Worm (Caenorhabditis elegans) whole organism, L4 larva: ENCODE data around the gene hacl-1.

ENCODE experiments used
- D1046.2 ChIP-seq: fragments of 200-800 bp; sonication (Bioruptor generic); IDR thresholded peaks from 2 replicates; pipeline ENCODE4 v1.3.6; 2022; ENCODE audit warnings: missing genetic modification characterization, missing compliant biosample characterization
- F26F4.8 ChIP-seq: fragments of 200-800 bp; sonication (Bioruptor generic); conservative IDR thresholded peaks from 2 replicates; pipeline ENCODE4 v1.3.6; 2022; ENCODE audit warnings: missing genetic modification characterization, missing compliant biosample characterization
- Y5F2A.4 ChIP-seq: fragments of 200-800 bp; sonication (Bioruptor generic); optimal IDR thresholded peaks from 2 replicates; lab custom pipeline; 2018; ENCODE audit warnings: mild to moderate bottlenecking, missing genetic modification characterization, missing compliant biosample characterization
- ZK546.5 ChIP-seq, 2 experiments: sonication (generic microtip); optimal IDR thresholded peaks; 2 replicates each; lab custom pipeline; 2017; ENCODE audit warnings: missing biosample characterization in 2 of 2, missing genetic modification characterization in 2 of 2
- ama-1 ChIP-seq: fragments of 150-350 bp; optimal IDR thresholded peaks from 2 replicates; lab custom pipeline; 2014; ENCODE audit warnings: inconsistent platforms, mixed read lengths
- ceh-20 ChIP-seq: fragments of 200-800 bp; sonication (Bioruptor generic); IDR thresholded peaks from 2 replicates; pipeline ENCODE4 v1.3.6; 2022; ENCODE audit warnings: missing genetic modification reagents, missing genetic modification characterization, missing compliant biosample characterization
- ceh-28 ChIP-seq: fragments of 150-350 bp; optimal IDR thresholded peaks from 2 replicates; lab custom pipeline; 2014; ENCODE audit warnings: missing biosample characterization, missing genetic modification reagents, missing genetic modification characterization
- ceh-32 ChIP-seq: sonication (generic microtip); optimal IDR thresholded peaks from 2 replicates; lab custom pipeline; 2016; ENCODE audit warnings: mild to moderate bottlenecking, missing genetic modification characterization, missing compliant biosample characterization; ENCODE audit not compliant: poor library complexity
- ceh-44 ChIP-seq: fragments of 200-800 bp; sonication (Bioruptor generic); IDR thresholded peaks from 2 replicates; pipeline ENCODE4 v1.3.6; 2022; ENCODE audit warnings: missing genetic modification reagents, missing genetic modification characterization, missing compliant biosample characterization
- ceh-82 ChIP-seq: sonication (generic microtip); optimal IDR thresholded peaks from 2 replicates; lab custom pipeline; 2017; ENCODE audit warnings: missing biosample characterization, missing genetic modification characterization
- daf-16 ChIP-seq, 3 experiments: sonication (generic microtip); optimal IDR thresholded peaks; 2 replicates each; lab custom pipeline; 2016 to 2017; ENCODE audit warnings: missing genetic modification characterization in 3 of 3, missing genetic modification reagents in 3 of 3, mild to moderate bottlenecking in 2 of 3, missing compliant biosample characterization in 2 of 3, missing biosample characterization in 1 of 3, moderate library complexity in 1 of 3
- daf-8 ChIP-seq: fragments of 200-800 bp; sonication (Bioruptor generic); IDR thresholded peaks from 2 replicates; pipeline ENCODE4 v1.3.6; 2022; ENCODE audit warnings: missing genetic modification characterization, missing compliant biosample characterization
- dmd-8 ChIP-seq: fragments of 200-800 bp; sonication (Bioruptor generic); IDR thresholded peaks from 2 replicates; pipeline ENCODE4 v1.3.6; 2022; ENCODE audit warnings: missing genetic modification characterization, missing compliant biosample characterization
- dmd-9 ChIP-seq: fragments of 200-800 bp; sonication (Bioruptor generic); IDR thresholded peaks from 2 replicates; pipeline ENCODE4 v1.3.6; 2022; ENCODE audit warnings: missing genetic modification reagents, missing genetic modification characterization, missing compliant biosample characterization
- dpl-1 ChIP-seq: fragments of 150-350 bp; optimal IDR thresholded peaks from 2 replicates; lab custom pipeline; 2014; ENCODE audit warnings: missing biosample characterization, missing genetic modification reagents, missing genetic modification characterization
- duxl-1 ChIP-seq: sonication (generic microtip); optimal IDR thresholded peaks from 2 replicates; lab custom pipeline; 2016; ENCODE audit warnings: mild to moderate bottlenecking, missing genetic modification characterization, moderate library complexity, missing compliant biosample characterization; ENCODE audit not compliant: poor library complexity
- dve-1 ChIP-seq: sonication (generic microtip); optimal IDR thresholded peaks from 2 replicates; lab custom pipeline; 2017; ENCODE audit warnings: antibody characterized with exemption, mild to moderate bottlenecking, missing genetic modification characterization, missing compliant biosample characterization; ENCODE audit not compliant: insufficient read depth
- egl-43 ChIP-seq: fragments of 200-800 bp; sonication (Bioruptor generic); IDR thresholded peaks from 2 replicates; pipeline ENCODE4 v1.3.6; 2022; ENCODE audit warnings: missing genetic modification reagents, missing genetic modification characterization, missing compliant biosample characterization
- fkh-10 ChIP-seq: fragments of 150-350 bp; optimal IDR thresholded peaks from 2 replicates; lab custom pipeline; 2014; ENCODE audit warnings: missing biosample characterization, missing genetic modification reagents, missing genetic modification characterization
- fos-1 ChIP-seq: fragments of 150-350 bp; optimal IDR thresholded peaks from 2 replicates; lab custom pipeline; 2014; ENCODE audit warnings: missing biosample characterization, missing genetic modification characterization
- hlh-11 ChIP-seq: fragments of 200-800 bp; sonication (Bioruptor generic); optimal IDR thresholded peaks from 2 replicates; lab custom pipeline; 2018; ENCODE audit warnings: mild to moderate bottlenecking, missing genetic modification characterization, missing compliant biosample characterization
- hlh-30 ChIP-seq: sonication (generic microtip); optimal IDR thresholded peaks from 2 replicates; lab custom pipeline; 2017; ENCODE audit warnings: antibody characterized with exemption, mild to moderate bottlenecking, missing genetic modification characterization, missing compliant biosample characterization; ENCODE audit not compliant: insufficient read depth
- jun-1 ChIP-seq: fragments of 150-350 bp; optimal IDR thresholded peaks from 2 replicates; lab custom pipeline; 2014; ENCODE audit warnings: missing biosample characterization, missing genetic modification reagents, missing genetic modification characterization
- lim-7 ChIP-seq: fragments of 200-800 bp; sonication (Bioruptor generic); IDR thresholded peaks from 2 replicates; pipeline ENCODE4 v1.3.6; 2022; ENCODE audit warnings: missing genetic modification characterization, missing compliant biosample characterization
- lin-13 ChIP-seq: fragments of 150-350 bp; optimal IDR thresholded peaks from 2 replicates; lab custom pipeline; 2014; ENCODE audit warnings: missing biosample characterization, missing genetic modification reagents, missing genetic modification characterization
- lin-38 ChIP-seq: fragments of 200-800 bp; sonication (Bioruptor generic); IDR thresholded peaks from 2 replicates; pipeline ENCODE4 v1.3.6; 2022; ENCODE audit warnings: missing genetic modification reagents, missing genetic modification characterization, missing compliant biosample characterization
- lin-39 ChIP-seq: fragments of 150-350 bp; optimal IDR thresholded peaks from 2 replicates; lab custom pipeline; 2014; ENCODE audit warnings: missing biosample characterization, missing genetic modification reagents, missing genetic modification characterization
- lsy-2 ChIP-seq, 2 experiments: fragments of 150-350 bp in 1 of 2; sonication (generic microtip) in 1 of 2; optimal IDR thresholded peaks; 2 replicates each; lab custom pipeline; 2014 to 2017; ENCODE audit warnings: missing biosample characterization in 2 of 2, missing genetic modification characterization in 2 of 2
- madf-5 ChIP-seq, 2 experiments: fragments of 200-800 bp; sonication (Bioruptor generic); IDR thresholded peaks; 2 replicates each; pipeline ENCODE4 v1.3.6; 2022; ENCODE audit warnings: missing compliant biosample characterization in 2 of 2, missing genetic modification characterization in 2 of 2
- mep-1 ChIP-seq: fragments of 150-350 bp; sonication (generic microtip); optimal IDR thresholded peaks from 3 replicates; lab custom pipeline; 2014; ENCODE audit warnings: missing biosample characterization, missing genetic modification characterization
- nhr-10 ChIP-seq: fragments of 150-350 bp; optimal IDR thresholded peaks from 2 replicates; lab custom pipeline; 2014; ENCODE audit warnings: missing biosample characterization, missing genetic modification characterization
- nhr-11 ChIP-seq: fragments of 150-350 bp; optimal IDR thresholded peaks from 2 replicates; lab custom pipeline; 2014; ENCODE audit warnings: missing biosample characterization, missing genetic modification characterization
- nhr-28 ChIP-seq: fragments of 150-350 bp; optimal IDR thresholded peaks from 2 replicates; lab custom pipeline; 2014; ENCODE audit warnings: missing biosample characterization, missing genetic modification characterization
- nhr-41 ChIP-seq: fragments of 200-800 bp; sonication (Bioruptor generic); IDR thresholded peaks from 2 replicates; pipeline ENCODE4 v1.3.6; 2022; ENCODE audit warnings: missing genetic modification reagents, missing genetic modification characterization, missing compliant biosample characterization
- nhr-42 ChIP-seq: fragments of 200-800 bp; sonication (Bioruptor generic); IDR thresholded peaks from 2 replicates; pipeline ENCODE4 v1.3.6; 2022; ENCODE audit warnings: missing genetic modification characterization, missing compliant biosample characterization
- nhr-6 ChIP-seq: fragments of 150-350 bp; optimal IDR thresholded peaks from 2 replicates; lab custom pipeline; 2014; ENCODE audit warnings: missing biosample characterization, missing genetic modification characterization
- nhr-76 ChIP-seq: fragments of 150-350 bp; optimal IDR thresholded peaks from 2 replicates; lab custom pipeline; 2014; ENCODE audit warnings: missing biosample characterization, missing genetic modification characterization
- nhr-77 ChIP-seq: fragments of 150-350 bp; optimal IDR thresholded peaks from 2 replicates; lab custom pipeline; 2014; ENCODE audit warnings: missing biosample characterization, missing genetic modification characterization
- saeg-2 ChIP-seq: fragments of 200-800 bp; sonication (Bioruptor generic); IDR thresholded peaks from 2 replicates; pipeline ENCODE4 v1.3.6; 2022; ENCODE audit warnings: missing genetic modification reagents, missing genetic modification characterization, missing compliant biosample characterization
- skn-1 ChIP-seq: fragments of 150-350 bp; optimal IDR thresholded peaks from 2 replicates; lab custom pipeline; 2014; ENCODE audit warnings: missing biosample characterization, missing genetic modification characterization
- spr-1 ChIP-seq: sonication (generic microtip); optimal IDR thresholded peaks from 2 replicates; lab custom pipeline; 2016; ENCODE audit warnings: mild to moderate bottlenecking, missing genetic modification characterization, missing compliant biosample characterization
- tag-97 ChIP-seq: fragments of 200-800 bp; sonication (Bioruptor generic); IDR thresholded peaks from 2 replicates; pipeline ENCODE4 v1.3.6; 2022; ENCODE audit warnings: missing genetic modification characterization, missing compliant biosample characterization
- unc-130 ChIP-seq: sonication (generic microtip); optimal IDR thresholded peaks from 2 replicates; lab custom pipeline; 2016; ENCODE audit warnings: missing genetic modification reagents, missing genetic modification characterization, missing compliant biosample characterization
- zag-1 ChIP-seq: fragments of 150-350 bp; optimal IDR thresholded peaks from 2 replicates; lab custom pipeline; 2014; ENCODE audit warnings: missing biosample characterization, missing genetic modification characterization
- zfp-2 ChIP-seq: sonication (generic microtip); optimal IDR thresholded peaks from 2 replicates; lab custom pipeline; 2016; ENCODE audit warnings: mild to moderate bottlenecking, missing genetic modification characterization, missing compliant biosample characterization
- zip-11 ChIP-seq: fragments of 200-800 bp; sonication (Bioruptor generic); IDR thresholded peaks from 2 replicates; pipeline ENCODE4 v1.3.6; 2022; ENCODE audit warnings: missing genetic modification characterization, missing compliant biosample characterization
- zip-2 ChIP-seq: fragments of 150-350 bp; optimal IDR thresholded peaks from 2 replicates; lab custom pipeline; 2014; ENCODE audit warnings: missing biosample characterization, missing genetic modification characterization
- ztf-11 ChIP-seq: fragments of 150-350 bp; optimal IDR thresholded peaks from 2 replicates; lab custom pipeline; 2014; ENCODE audit warnings: missing biosample characterization, missing genetic modification characterization

Gene hacl-1

DNA sequence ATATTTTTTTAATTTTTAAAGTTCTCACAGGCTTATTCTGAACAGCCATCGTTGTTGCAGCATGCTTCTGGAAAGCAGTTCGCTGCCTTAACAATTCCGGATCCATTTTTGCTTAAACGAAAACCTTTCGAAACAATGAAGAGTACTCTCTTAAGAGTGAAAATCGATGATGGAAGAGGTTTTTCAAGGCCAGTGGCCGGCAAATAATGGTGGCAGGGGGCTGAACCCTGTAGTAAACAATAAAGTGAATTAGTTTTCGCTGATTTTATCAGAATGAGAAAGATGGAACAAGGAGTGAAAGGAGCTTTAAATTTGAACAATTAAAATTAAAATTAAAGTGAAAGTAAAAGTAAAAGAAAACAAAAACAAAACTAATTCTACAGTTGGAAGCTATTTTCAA, 49.6 kb upstream of the hacl-1 start, which contains the start of gene gtf-2E2 (continued):
- TF ChIP-seq dve-1 (tag; lab: Kevin White, UChicago) (no peak), nhr-41 (GFP tag; lab: Robert Waterston, UW) (no peak), egl-43 (GFP tag; lab: Robert Waterston, UW) (no peak), ceh-32 (no peak), dmd-9 (GFP tag; lab: Robert Waterston, UW) (no peak), lin-39 (tag; lab: Kevin White, UChicago) (no peak), lin-38 (GFP tag; lab: Robert Waterston, UW) (peak; percentile 18; the same call in 1 of the 2 replicates), tag-97 (GFP tag; lab: Robert Waterston, UW) (no peak), ceh-44 (GFP tag; lab: Robert Waterston, UW) (no peak), zag-1 (tag; lab: Kevin White, UChicago) (no peak), spr-1 (tag; lab: Kevin White, UChicago) (no peak), lsy-2 (tag; optimal IDR thresholded peaks at IDR 0.05; lab: Kevin White, UChicago) (peak in 1 of 2 experiments; percentile 61), mep-1 (tag; lab: Kevin White, UChicago) (peak; percentile 20), nhr-42 (GFP tag; lab: Robert Waterston, UW) (no peak), nhr-6 (tag; lab: Kevin White, UChicago) (peak; percentile 3), hlh-30 (peak; percentile 6), madf-5 (GFP tag; IDR thresholded peaks at IDR 0.05; lab: Robert Waterston, UW) (no peak), nhr-76 (tag; lab: Kevin White, UChicago) (no peak), ceh-20 (GFP tag; lab: Robert Waterston, UW) (no peak), dpl-1 (GFP tag; lab: Kevin White, UChicago) (peak; percentile 34), jun-1 (tag; lab: Kevin White, UChicago) (no peak), ceh-82 (tag; lab: Kevin White, UChicago) (no peak), skn-1 (no peak), zip-2 (tag; lab: Kevin White, UChicago) (no peak), nhr-28 (tag; lab: Kevin White, UChicago) (peak; percentile 11), lin-13 (GFP tag; lab: Kevin White, UChicago) (peak; percentile 51), ceh-28 (peak; percentile 47), saeg-2 (GFP tag; lab: Robert Waterston, UW) (no peak), daf-8 (no peak), Y5F2A.4 (GFP tag; lab: Kevin White, UChicago) (no peak), ZK546.5 (tag; optimal IDR thresholded peaks at IDR 0.05; lab: Kevin White, UChicago) (no peak), F26F4.8 (no peak), D1046.2 (GFP tag; lab: Robert Waterston, UW) (no peak), fkh-10 (GFP tag; lab: Kevin White, UChicago) (no peak), ztf-11 (no peak)

DNA sequence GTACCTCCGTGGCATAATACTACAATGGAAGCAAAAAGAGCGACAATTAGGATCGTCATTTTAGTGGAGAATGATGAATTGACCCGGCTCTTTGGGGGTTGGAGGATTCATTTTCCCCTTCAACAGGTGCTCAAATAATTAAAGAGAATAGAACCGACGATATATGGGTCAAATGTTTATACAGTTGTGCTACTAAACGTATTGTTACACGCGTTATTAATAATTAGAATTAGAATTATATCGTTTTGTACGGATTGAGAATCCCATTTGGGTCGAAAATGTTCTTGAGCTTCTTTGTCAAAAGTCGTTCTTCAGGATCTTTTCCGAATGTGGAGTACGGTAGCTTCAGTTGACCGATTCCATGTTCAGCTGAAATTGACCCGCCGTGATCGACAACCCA, 46.0 kb upstream of the hacl-1 start, which contains the start of gene Y62F5A.9:
TSS of gene Y62F5A.9 (minus strand) at position 101 of the 400 bp plus-strand sequence.
- TF ChIP-seq dmd-8 (GFP tag; lab: Robert Waterston, UW) (0 out of 2 replicates have a peak, but pooled peaks have one; percentile 5), nhr-28 (tag; lab: Kevin White, UChicago) (no peak), nhr-10 (no peak), nhr-11 (tag; lab: Kevin White, UChicago) (no peak), daf-16 (GFP tag; optimal IDR thresholded peaks at IDR 0.05; lab: Kevin White, UChicago) (no peak), daf-16 (tag; optimal IDR thresholded peaks at IDR 0.05; lab: Kevin White, UChicago) (peak; percentile 32), ama-1 (lab: Kevin White, UChicago) (no peak), duxl-1 (tag; lab: Kevin White, UChicago) (no peak), zag-1 (tag; lab: Kevin White, UChicago) (no peak), lim-7 (GFP tag; lab: Robert Waterston, UW) (0 out of 2 replicates have a peak, but pooled peaks have one; percentile 10), zip-11 (GFP tag; lab: Robert Waterston, UW) (no peak), nhr-77 (no peak), zfp-2 (tag; lab: Kevin White, UChicago) (no peak), hlh-11 (tag; lab: Kevin White, UChicago) (no peak), Y5F2A.4 (GFP tag; lab: Kevin White, UChicago) (no peak), fos-1 (no peak), unc-130 (no peak), egl-43 (GFP tag; lab: Robert Waterston, UW) (no peak)
